Worm (Caenorhabditis elegans): ENCODE results near the gene K10D2.5.

ce11 chrIII:5169699-5170098, 2.8 kb upstream of the K10D2.5 start, which contains the start of gene ulp-1:
- TF ChIP-seq W03F9.2 (tag; optimal IDR thresholded peaks at IDR 0.05) (no peak), him-1 (tag; optimal IDR thresholded peaks at IDR 0.05) (no peak), dao-5 (tag; optimal IDR thresholded peaks at IDR 0.05) (no peak)
